Worm (Caenorhabditis elegans) whole organism, L3 larva: ENCODE data around the gene ZK792.7.

ENCODE experiments used
- ama-1 ChIP-seq: fragments of 150-350 bp; optimal IDR thresholded peaks from 2 replicates; lab custom pipeline; 2018
- daf-12 ChIP-seq: fragments of 150-350 bp; optimal IDR thresholded peaks from 2 replicates; lab custom pipeline; 2014; ENCODE audit warnings: missing biosample characterization, missing genetic modification reagents, missing genetic modification characterization
- fkh-2 ChIP-seq: fragments of 150-350 bp; optimal IDR thresholded peaks from 2 replicates; lab custom pipeline; 2014; ENCODE audit warnings: missing biosample characterization, missing genetic modification reagents, missing genetic modification characterization
- nhr-67 ChIP-seq: fragments of 150-350 bp; optimal IDR thresholded peaks from 2 replicates; lab custom pipeline; 2014; ENCODE audit warnings: missing biosample characterization, missing genetic modification characterization
- unc-62 ChIP-seq: fragments of 150-350 bp; sonication (generic microtip); optimal IDR thresholded peaks from 4 replicates; lab custom pipeline; 2014; ENCODE audit warnings: missing biosample characterization, missing genetic modification reagents, missing genetic modification characterization

ce11 chrIV:11717094-11717876 lies 23.0 kb downstream of the ZK792.7 start:
- TF ChIP-seq ama-1 (lab: Kevin White, UChicago) (no peak), daf-12 (no peak), nhr-67 (tag; lab: Kevin White, UChicago) (no peak), unc-62 (GFP tag; lab: Kevin White, UChicago) (no peak), fkh-2 (no peak)
